Worm (Caenorhabditis elegans): ENCODE results near the gene sra-13.
A peak's percentile ranks its signal among the peaks of the same experiment; 100 is the strongest.

The sra-13 gene

DNA sequence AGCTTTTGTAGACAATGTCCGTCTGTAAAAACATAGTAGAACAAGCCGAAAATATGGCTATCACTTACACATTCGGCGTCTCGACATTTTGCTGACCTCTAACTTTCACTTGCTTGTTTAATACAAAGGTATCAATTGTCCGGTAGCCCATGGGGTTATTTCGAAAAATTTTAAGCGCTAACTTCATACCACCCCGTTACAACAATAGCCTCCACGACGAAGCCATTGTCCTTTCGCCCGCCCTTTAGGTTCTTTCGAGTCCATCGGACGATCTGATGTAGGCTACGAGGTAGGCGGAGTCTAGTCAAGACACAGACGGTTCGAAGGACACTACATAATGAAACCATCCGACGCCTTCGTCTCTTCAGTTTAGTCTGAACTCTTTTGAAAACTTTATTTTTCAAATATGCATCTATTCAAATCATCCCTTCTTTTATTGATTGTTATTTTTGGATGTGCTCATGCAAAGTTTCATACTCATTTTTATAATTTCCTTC, 31.4 kb downstream of the sra-13 start, which contains the start of gene lips-10:
lips-10 (plus strand) TSS at position 378 of the 497 bp plus-strand sequence.
- TF ChIP-seq nhr-25 (tag; optimal IDR thresholded peaks at IDR 0.05) = peak; percentile 80
- peak; percentile 21 for TF ChIP-seq nhr-23 (tag; optimal IDR thresholded peaks at IDR 0.05)
- no peak for TF ChIP-seq egl-27 (tag; optimal IDR thresholded peaks at IDR 0.05)

- TF ChIP-seq nhr-43 (tag; optimal IDR thresholded peaks at IDR 0.05; ENCODE audit: poor library complexity, severe bottlenecking) = peak; percentile 51
- TF ChIP-seq nhr-23 (tag; optimal IDR thresholded peaks at IDR 0.05) = peak; percentile 50
- TF ChIP-seq elt-3 (tag; optimal IDR thresholded peaks at IDR 0.05) = peak in 1 of 3 experiments; percentile 41
- TF ChIP-seq nhr-25 (tag; optimal IDR thresholded peaks at IDR 0.05) = peak; percentile 74
- no peak for TF ChIP-seq egl-5 (tag; optimal IDR thresholded peaks at IDR 0.05)
Measured at ce11 chrII:8440097-8440496, 32.6 kb downstream of the sra-13 start.

DNA sequence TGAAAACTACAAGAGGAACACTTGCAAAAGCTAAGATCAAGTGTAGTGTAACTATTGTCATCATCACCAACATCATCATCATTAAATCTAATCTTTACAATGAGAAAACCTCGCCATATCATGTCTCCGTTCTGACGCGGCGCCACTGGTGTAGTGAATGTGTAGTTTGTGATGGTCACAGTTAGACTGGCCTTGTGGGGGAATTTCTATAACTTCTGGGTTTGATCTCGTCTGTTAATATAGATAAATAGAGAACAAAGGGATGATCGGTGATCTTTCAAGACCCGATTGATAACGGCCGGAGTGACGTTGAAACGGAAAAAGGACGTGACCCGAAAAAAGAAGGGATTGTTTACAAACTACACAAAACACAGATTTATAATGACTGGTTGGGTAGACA, 33.3 kb downstream of the sra-13 start:
- TF ChIP-seq ceh-28 (tag; optimal IDR thresholded peaks at IDR 0.05) = peak; percentile 44
- no peak for TF ChIP-seq lin-15B (tag; optimal IDR thresholded peaks at IDR 0.05)
- peak; percentile 88 for TF ChIP-seq nhr-43 (tag; optimal IDR thresholded peaks at IDR 0.05; ENCODE audit: poor library complexity, severe bottlenecking)
- no peak for TF ChIP-seq pqm-1 (tag; optimal IDR thresholded peaks at IDR 0.05)
- no peak for TF ChIP-seq daf-12 (tag; optimal IDR thresholded peaks at IDR 0.05)
- no peak for TF ChIP-seq hmg-11 (tag; optimal IDR thresholded peaks at IDR 0.05)
- peak; percentile 28 for TF ChIP-seq nhr-76 (tag; optimal IDR thresholded peaks at IDR 0.05)
- TF ChIP-seq sea-2 (GFP tag; optimal IDR thresholded peaks at IDR 0.05) = no peak
- no peak for TF ChIP-seq lin-39 (tag; optimal IDR thresholded peaks at IDR 0.05)
- no peak for TF ChIP-seq nhr-11 (tag; optimal IDR thresholded peaks at IDR 0.05)
- TF ChIP-seq nhr-25 (tag; optimal IDR thresholded peaks at IDR 0.05) = peak; percentile 83
- TF ChIP-seq nhr-23 (tag; optimal IDR thresholded peaks at IDR 0.05) = peak; percentile 90
- TF ChIP-seq nhr-67 (tag; optimal IDR thresholded peaks at IDR 0.05) = no peak
- no peak for TF ChIP-seq snpc-4 (tag; optimal IDR thresholded peaks at IDR 0.05)
- TF ChIP-seq ama-1 (optimal IDR thresholded peaks at IDR 0.05) = peak; percentile 58
- peak; percentile 31 to 79 (median 77) for TF ChIP-seq elt-3 (tag; optimal IDR thresholded peaks at IDR 0.05)
- no peak for TF ChIP-seq elt-2 (tag; optimal IDR thresholded peaks at IDR 0.05)
- no peak for TF ChIP-seq fkh-2 (tag; optimal IDR thresholded peaks at IDR 0.05)
- peak; percentile 37 for TF ChIP-seq mdl-1 (tag; optimal IDR thresholded peaks at IDR 0.05)
- peak; percentile 62 for TF ChIP-seq elt-1 (tag; optimal IDR thresholded peaks at IDR 0.05)
- TF ChIP-seq unc-62 (GFP tag; optimal IDR thresholded peaks at IDR 0.05) = peak; percentile 21

DNA sequence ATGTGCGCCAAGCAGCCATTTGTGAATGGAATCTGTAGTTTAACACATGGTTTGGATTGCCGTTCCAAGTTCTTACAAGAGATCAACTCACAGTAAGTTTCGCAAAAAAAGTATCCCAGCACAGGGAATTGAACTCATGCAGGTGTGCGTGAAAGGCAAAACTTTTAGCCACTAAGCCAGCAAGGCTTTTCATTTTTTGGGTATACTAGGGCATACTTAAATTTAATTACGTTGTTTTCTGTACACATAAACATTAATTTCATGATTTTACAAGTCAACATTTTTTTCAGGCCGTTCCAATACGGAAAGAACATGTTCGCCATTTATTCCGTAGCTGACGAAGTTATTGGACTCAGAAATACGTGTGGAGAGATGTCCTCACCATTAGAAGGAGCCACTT, 34.0 kb downstream of the sra-13 start:
- TF ChIP-seq ceh-28 (tag; optimal IDR thresholded peaks at IDR 0.05) = no peak
- TF ChIP-seq nhr-23 (tag; optimal IDR thresholded peaks at IDR 0.05) = peak; percentile 6
- TF ChIP-seq ZK546.5 (tag; optimal IDR thresholded peaks at IDR 0.05) = no peak
- no peak for TF ChIP-seq daf-12 (tag; optimal IDR thresholded peaks at IDR 0.05)
- no peak for TF ChIP-seq nhr-67 (tag; optimal IDR thresholded peaks at IDR 0.05)
- TF ChIP-seq nhr-25 (tag; optimal IDR thresholded peaks at IDR 0.05) = no peak
- TF ChIP-seq nfya-1 (tag; optimal IDR thresholded peaks at IDR 0.05; ENCODE audit: insufficient read depth) = no peak
- TF ChIP-seq tbx-2 (tag; optimal IDR thresholded peaks at IDR 0.05) = peak; percentile 18
- no peak for TF ChIP-seq unc-62 (GFP tag; optimal IDR thresholded peaks at IDR 0.05)
- TF ChIP-seq pqm-1 (tag; optimal IDR thresholded peaks at IDR 0.05) = no peak
- TF ChIP-seq nhr-43 (tag; optimal IDR thresholded peaks at IDR 0.05; ENCODE audit: poor library complexity, severe bottlenecking) = peak; percentile 33
- TF ChIP-seq fkh-10 (GFP tag; optimal IDR thresholded peaks at IDR 0.05) = no peak
- TF ChIP-seq pha-4 (tag; optimal IDR thresholded peaks at IDR 0.05) = no peak

- TF ChIP-seq sea-2 (GFP tag; optimal IDR thresholded peaks at IDR 0.05) (no peak), unc-62 (GFP tag; optimal IDR thresholded peaks at IDR 0.05) (no peak), ceh-16 (tag; optimal IDR thresholded peaks at IDR 0.05) (no peak), snpc-4 (tag; optimal IDR thresholded peaks at IDR 0.05) (peak; percentile 73), ceh-9 (tag; optimal IDR thresholded peaks at IDR 0.05) (no peak), fkh-2 (tag; optimal IDR thresholded peaks at IDR 0.05) (no peak), nhr-12 (tag; optimal IDR thresholded peaks at IDR 0.05) (no peak), nhr-43 (tag; optimal IDR thresholded peaks at IDR 0.05; ENCODE audit: poor library complexity, severe bottlenecking) (peak; percentile 78), pha-4 (tag; optimal IDR thresholded peaks at IDR 0.05) (no peak), R02D3.7 (tag; optimal IDR thresholded peaks at IDR 0.05) (peak; percentile 7), elt-1 (tag; optimal IDR thresholded peaks at IDR 0.05) (no peak), aly-2 (tag; optimal IDR thresholded peaks at IDR 0.05) (no peak), jun-1 (tag; optimal IDR thresholded peaks at IDR 0.05) (no peak), ama-1 (optimal IDR thresholded peaks at IDR 0.05) (no peak), ceh-82 (tag; optimal IDR thresholded peaks at IDR 0.05) (no peak), elt-3 (tag; optimal IDR thresholded peaks at IDR 0.05) (no peak), zag-1 (tag; optimal IDR thresholded peaks at IDR 0.05) (no peak), mdl-1 (tag; optimal IDR thresholded peaks at IDR 0.05) (no peak), skn-1 (tag; optimal IDR thresholded peaks at IDR 0.05) (no peak), egl-5 (tag; optimal IDR thresholded peaks at IDR 0.05) (no peak), daf-12 (tag; optimal IDR thresholded peaks at IDR 0.05) (no peak), nfya-1 (tag; optimal IDR thresholded peaks at IDR 0.05; ENCODE audit: insufficient read depth) (peak; percentile 66), ztf-11 (tag; optimal IDR thresholded peaks at IDR 0.05) (no peak), fos-1 (tag; optimal IDR thresholded peaks at IDR 0.05) (no peak), nhr-67 (tag; optimal IDR thresholded peaks at IDR 0.05) (no peak), egl-27 (tag; optimal IDR thresholded peaks at IDR 0.05) (no peak), elt-2 (tag; optimal IDR thresholded peaks at IDR 0.05) (peak; percentile 19), lin-15B (tag; optimal IDR thresholded peaks at IDR 0.05) (peak; percentile 17), ceh-28 (tag; optimal IDR thresholded peaks at IDR 0.05) (no peak), ztf-4 (tag; optimal IDR thresholded peaks at IDR 0.05) (no peak), lin-39 (tag; optimal IDR thresholded peaks at IDR 0.05) (peak; percentile 52), tbx-2 (tag; optimal IDR thresholded peaks at IDR 0.05) (no peak)
Measured at ce11 chrII:8442176-8442575, 34.7 kb downstream of the sra-13 start.
